Fruit fly (Drosophila melanogaster) whole organism, embryonic: ENCODE data around the gene Mabi.

Source experiments
- CG11398 ChIP-seq: fragments of 200-800 bp; sonication (Bioruptor generic); optimal IDR thresholded peaks from 2 replicates; lab custom pipeline; 2016; ENCODE audit warnings: missing biosample characterization, missing genetic modification characterization
- CG4282 ChIP-seq: fragments of 200-800 bp; sonication (Bioruptor generic); optimal IDR thresholded peaks from 2 replicates; lab custom pipeline; 2016; ENCODE audit warnings: missing biosample characterization, missing genetic modification characterization
- CG7556 ChIP-seq: fragments of 200-800 bp; sonication (Bioruptor generic); optimal IDR thresholded peaks from 2 replicates; lab custom pipeline; 2017; ENCODE audit warnings: missing biosample characterization, mild to moderate bottlenecking, missing genetic modification characterization
- caup ChIP-seq: fragments of 200-800 bp; sonication (Bioruptor generic); optimal IDR thresholded peaks from 3 replicates; lab custom pipeline; 2017; ENCODE audit warnings: missing biosample characterization, mild to moderate bottlenecking, missing genetic modification characterization, moderate library complexity; ENCODE audit not compliant: severe bottlenecking
- onecut ChIP-seq: fragments of 200-800 bp; sonication (Bioruptor generic); IDR thresholded peaks from 2 replicates; pipeline ENCODE4 v1.3.6; 2022; ENCODE audit warnings: missing biosample characterization, missing genetic modification characterization
- schlank ChIP-seq: fragments of 200-800 bp; sonication (Bioruptor generic); optimal IDR thresholded peaks from 2 replicates; lab custom pipeline; 2018; ENCODE audit warnings: missing biosample characterization, mild to moderate bottlenecking, missing genetic modification characterization

DNA sequence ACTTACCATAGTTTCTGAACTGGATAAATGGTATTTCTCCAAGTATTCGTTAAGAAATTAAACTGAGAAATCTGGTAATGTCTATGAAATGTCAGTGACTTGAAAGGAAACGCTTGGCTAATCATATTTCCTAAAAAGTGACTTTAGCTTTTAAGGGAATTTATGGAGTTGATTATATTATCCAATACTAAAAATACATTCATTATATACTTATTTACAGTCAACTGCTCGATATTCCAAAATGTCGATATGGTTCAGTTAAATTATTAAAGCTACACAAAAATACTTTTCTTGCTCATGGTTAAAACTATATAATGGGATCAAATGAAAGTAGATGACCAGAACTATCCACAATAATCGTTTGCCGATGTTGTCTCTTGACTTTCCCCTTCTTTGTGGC is 31.3 kb upstream of the Mabi start, which contains the start of gene CG31848:
- TF ChIP-seq caup, result no peak
- no peak for TF ChIP-seq CG4282 (GFP tag; lab: Kevin White, UChicago)
- no peak for TF ChIP-seq CG7556 (GFP tag; lab: Kevin White, UChicago)
- no peak for TF ChIP-seq schlank (tag; lab: Kevin White, UChicago)
- no peak for TF ChIP-seq onecut (GFP tag; lab: Robert Waterston, UW)
- TF ChIP-seq CG11398 (GFP tag; lab: Kevin White, UChicago), result no peak
